Fruit fly (Drosophila melanogaster) whole organism, embryonic: ENCODE data around the gene Chd3.
A peak's percentile ranks its signal among the peaks of the same experiment; 100 is the strongest.

Source experiments
- Asciz ChIP-seq: fragments of 200-800 bp; sonication (Bioruptor generic); optimal IDR thresholded peaks from 2 replicates; lab custom pipeline; 2017; ENCODE audit warnings: missing biosample characterization, mild to moderate bottlenecking, missing genetic modification characterization, missing genetic modification reagents
- Atf-2 ChIP-seq: fragments of 200-800 bp; sonication (Bioruptor generic); optimal IDR thresholded peaks from 2 replicates; lab custom pipeline; 2016; ENCODE audit warnings: missing biosample characterization, missing genetic modification characterization
- Awh ChIP-seq: fragments of 200-800 bp; sonication (Bioruptor generic); IDR thresholded peaks from 2 replicates; pipeline ENCODE4, ENCODE4 v1.3.6; 2022; ENCODE audit warnings: missing biosample characterization, missing genetic modification characterization
- CG10267 ChIP-seq: fragments of 200-800 bp; sonication (Bioruptor generic); optimal IDR thresholded peaks from 2 replicates; lab custom pipeline; 2018; ENCODE audit warnings: missing biosample characterization, mild to moderate bottlenecking, missing genetic modification characterization, moderate library complexity
- CG11247 ChIP-seq: fragments of 200-800 bp; sonication (Bioruptor generic); IDR thresholded peaks from 2 replicates; pipeline ENCODE4 v1.3.6; 2022; ENCODE audit warnings: missing biosample characterization, missing genetic modification characterization
- CG11456 ChIP-seq: fragments of 200-800 bp; sonication (Bioruptor generic); IDR thresholded peaks from 3 replicates; pipeline ENCODE4 v1.3.6; 2022; ENCODE audit warnings: missing biosample characterization, missing genetic modification characterization
- CG12744 ChIP-seq: fragments of 200-800 bp; sonication (Bioruptor generic); optimal IDR thresholded peaks from 2 replicates; lab custom pipeline; 2016; ENCODE audit warnings: missing biosample characterization, missing genetic modification characterization
- CG14441 ChIP-seq: fragments of 200-800 bp; sonication (Bioruptor generic); IDR thresholded peaks from 2 replicates; pipeline ENCODE4 v1.3.6; 2022; ENCODE audit warnings: missing biosample characterization, missing genetic modification characterization
- CG14667 ChIP-seq: fragments of 200-800 bp; sonication (Bioruptor generic); IDR thresholded peaks from 2 replicates; pipeline ENCODE4 v1.3.6; 2022; ENCODE audit warnings: missing biosample characterization, missing genetic modification characterization
- CG14860 ChIP-seq: fragments of 200-800 bp; sonication (Bioruptor generic); IDR thresholded peaks from 3 replicates; pipeline ENCODE4 v1.3.6; 2022; ENCODE audit warnings: missing biosample characterization, missing genetic modification characterization; ENCODE audit not compliant: partially characterized antibody
- CG14965 ChIP-seq: fragments of 200-800 bp; sonication (Bioruptor generic); optimal IDR thresholded peaks from 2 replicates; lab custom pipeline; 2016; ENCODE audit warnings: missing biosample characterization, missing genetic modification characterization, borderline replicate concordance
- CG31224 ChIP-seq: fragments of 200-800 bp; sonication (Bioruptor generic); IDR thresholded peaks from 2 replicates; pipeline ENCODE4 v1.3.6; 2022; ENCODE audit warnings: missing biosample characterization, missing genetic modification characterization
- CG33213 ChIP-seq: fragments of 200-800 bp; sonication (Bioruptor generic); optimal IDR thresholded peaks from 3 replicates; lab custom pipeline; 2016; ENCODE audit warnings: missing biosample characterization, missing genetic modification characterization
- CG34224 ChIP-seq: fragments of 200-800 bp; sonication (Bioruptor generic); IDR thresholded peaks from 3 replicates; pipeline ENCODE4 v1.3.6; 2022; ENCODE audit warnings: missing biosample characterization, missing genetic modification characterization; ENCODE audit not compliant: partially characterized antibody
- CG3847 ChIP-seq: fragments of 200-800 bp; sonication (Bioruptor generic); IDR thresholded peaks from 2 replicates; pipeline ENCODE4 v1.3.6; 2022; ENCODE audit warnings: missing biosample characterization, missing genetic modification characterization
- CG6272 ChIP-seq: fragments of 200-800 bp; sonication (Bioruptor generic); IDR thresholded peaks from 2 replicates; pipeline ENCODE4 v1.3.6; 2022; ENCODE audit warnings: missing biosample characterization, missing genetic modification characterization
- CG7271 ChIP-seq: fragments of 200-800 bp; sonication (Bioruptor generic); optimal IDR thresholded peaks from 2 replicates; lab custom pipeline; 2018; ENCODE audit warnings: missing biosample characterization, mild to moderate bottlenecking, missing genetic modification characterization, moderate library complexity
- CG7928 ChIP-seq: fragments of 200-800 bp; sonication (Bioruptor generic); optimal IDR thresholded peaks from 2 replicates; lab custom pipeline; 2017; ENCODE audit warnings: missing biosample characterization, mild to moderate bottlenecking, missing genetic modification characterization
- CG7963 ChIP-seq: fragments of 200-800 bp; sonication (Bioruptor generic); IDR thresholded peaks from 3 replicates; pipeline ENCODE4 v1.3.6; 2022; ENCODE audit warnings: missing biosample characterization, missing genetic modification characterization; ENCODE audit not compliant: partially characterized antibody
- CG8281 ChIP-seq: fragments of 200-800 bp; sonication (Bioruptor generic); optimal IDR thresholded peaks from 2 replicates; lab custom pipeline; 2018; ENCODE audit warnings: missing biosample characterization, mild to moderate bottlenecking, missing genetic modification characterization, moderate library complexity
- CG8388 ChIP-seq: fragments of 200-800 bp; sonication (Bioruptor generic); optimal IDR thresholded peaks from 2 replicates; lab custom pipeline; 2019; ENCODE audit warnings: missing biosample characterization, mild to moderate bottlenecking, missing genetic modification characterization, moderate library complexity
- CG8944 ChIP-seq: fragments of 200-800 bp; sonication (Bioruptor generic); optimal IDR thresholded peaks from 3 replicates; lab custom pipeline; 2016; ENCODE audit warnings: missing biosample characterization, missing genetic modification characterization
- CG9215 ChIP-seq: fragments of 200-800 bp; sonication (Bioruptor generic); IDR thresholded peaks from 2 replicates; pipeline ENCODE4 v1.3.6; 2022; ENCODE audit warnings: missing biosample characterization, missing genetic modification characterization
- CG9437 ChIP-seq: fragments of 200-800 bp; sonication (Bioruptor generic); optimal IDR thresholded peaks from 2 replicates; lab custom pipeline; 2018; ENCODE audit warnings: missing biosample characterization, mild to moderate bottlenecking, missing genetic modification characterization
- CG9727 ChIP-seq: fragments of 200-800 bp; sonication (Bioruptor generic); optimal IDR thresholded peaks from 3 replicates; lab custom pipeline; 2017; ENCODE audit warnings: missing biosample characterization, mild to moderate bottlenecking, missing genetic modification characterization
- Dip3 ChIP-seq: fragments of 200-800 bp; sonication (Bioruptor generic); optimal IDR thresholded peaks from 3 replicates; lab custom pipeline; 2016; ENCODE audit warnings: missing biosample characterization, missing genetic modification characterization
- Elba2 ChIP-seq: fragments of 200-800 bp; sonication (Bioruptor generic); optimal IDR thresholded peaks from 3 replicates; lab custom pipeline; 2016; ENCODE audit warnings: missing biosample characterization, missing genetic modification characterization
- Mrtf ChIP-seq: fragments of 200-800 bp; sonication (Bioruptor generic); IDR thresholded peaks from 3 replicates; pipeline ENCODE4 v1.3.6; 2022; ENCODE audit warnings: missing biosample characterization, missing genetic modification characterization
- Myb ChIP-seq: fragments of 200-800 bp; sonication (Bioruptor generic); optimal IDR thresholded peaks from 2 replicates; lab custom pipeline; 2016; ENCODE audit warnings: missing biosample characterization, missing genetic modification characterization
- NC2β ChIP-seq: fragments of 200-800 bp; sonication (Bioruptor generic); optimal IDR thresholded peaks from 2 replicates; lab custom pipeline; 2016; ENCODE audit warnings: missing biosample characterization, missing genetic modification characterization
- NfI ChIP-seq: fragments of 200-800 bp; sonication (Bioruptor generic); optimal IDR thresholded peaks from 3 replicates; lab custom pipeline; 2018; ENCODE audit warnings: missing biosample characterization, mild to moderate bottlenecking, missing genetic modification characterization, moderate library complexity
- Pdp1 ChIP-seq, 2 experiments: fragments of 200-800 bp; sonication (Bioruptor generic); optimal IDR thresholded peaks; 3 replicates each; lab custom pipeline; 2016; ENCODE audit warnings: missing biosample characterization in 2 of 2, missing genetic modification characterization in 2 of 2, mild to moderate bottlenecking in 1 of 2, moderate library complexity in 1 of 2
- Ptx1 ChIP-seq: fragments of 200-800 bp; sonication (Bioruptor generic); IDR thresholded peaks from 2 replicates; pipeline ENCODE4 v1.3.6; 2022; ENCODE audit warnings: missing biosample characterization, missing genetic modification characterization
- Rx ChIP-seq: fragments of 200-800 bp; sonication (Bioruptor generic); IDR thresholded peaks from 2 replicates; pipeline ENCODE4 v1.3.6; 2022; ENCODE audit warnings: missing biosample characterization, missing genetic modification characterization
- Tbp ChIP-seq: fragments of >200 bp; optimal IDR thresholded peaks from 2 replicates; lab custom pipeline; 2018; ENCODE audit warnings: missing biosample characterization, missing genetic modification characterization
- Xbp1 ChIP-seq: fragments of 200-800 bp; sonication (Bioruptor generic); optimal IDR thresholded peaks from 3 replicates; lab custom pipeline; 2016; ENCODE audit warnings: missing biosample characterization, mild to moderate bottlenecking, missing genetic modification characterization
- amos ChIP-seq: fragments of 200-800 bp; sonication (Bioruptor generic); IDR thresholded peaks from 2 replicates; pipeline ENCODE4 v1.3.6; 2022; ENCODE audit warnings: missing biosample characterization, missing genetic modification characterization; ENCODE audit not compliant: partially characterized antibody
- ase ChIP-seq: fragments of 200-800 bp; sonication (Bioruptor generic); IDR thresholded peaks from 3 replicates; pipeline ENCODE4 v1.3.6; 2022; ENCODE audit warnings: missing biosample characterization, missing genetic modification characterization
- kah ChIP-seq: fragments of 200-800 bp; sonication (Bioruptor generic); optimal IDR thresholded peaks from 2 replicates; lab custom pipeline; 2018; ENCODE audit warnings: missing biosample characterization, mild to moderate bottlenecking, missing genetic modification characterization
- knrl ChIP-seq: fragments of 200-800 bp; sonication (Bioruptor generic); IDR thresholded peaks from 3 replicates; pipeline ENCODE4 v1.3.6; 2022; ENCODE audit warnings: missing biosample characterization, missing genetic modification characterization; ENCODE audit not compliant: partially characterized antibody
- lab ChIP-seq: fragments of 200-800 bp; sonication (Bioruptor generic); optimal IDR thresholded peaks from 3 replicates; lab custom pipeline; 2017; ENCODE audit warnings: missing biosample characterization, missing genetic modification characterization, mild to moderate bottlenecking, moderate library complexity, missing genetic modification reagents
- lmd ChIP-seq: fragments of 200-800 bp; sonication (Bioruptor generic); IDR thresholded peaks from 2 replicates; pipeline ENCODE4 v1.3.6; 2022; ENCODE audit warnings: missing biosample characterization, missing genetic modification characterization
- p53 ChIP-seq: fragments of 200-800 bp; sonication (Bioruptor generic); optimal IDR thresholded peaks from 2 replicates; lab custom pipeline; 2016; ENCODE audit warnings: missing biosample characterization, missing genetic modification characterization
- pb ChIP-seq: fragments of 200-800 bp; sonication (Bioruptor generic); optimal IDR thresholded peaks from 3 replicates; lab custom pipeline; 2016; ENCODE audit warnings: missing biosample characterization, missing genetic modification characterization
- phol ChIP-seq: fragments of 200-800 bp; sonication (Bioruptor generic); optimal IDR thresholded peaks from 3 replicates; lab custom pipeline; 2018; ENCODE audit warnings: missing biosample characterization, mild to moderate bottlenecking, missing genetic modification characterization, moderate library complexity
- pros ChIP-seq: fragments of 200-800 bp; sonication (Bioruptor generic); optimal IDR thresholded peaks from 3 replicates; lab custom pipeline; 2019; ENCODE audit warnings: missing biosample characterization, mild to moderate bottlenecking, missing genetic modification characterization, moderate library complexity
- sd ChIP-seq: fragments of 200-800 bp; sonication (Bioruptor generic); optimal IDR thresholded peaks from 3 replicates; lab custom pipeline; 2018; ENCODE audit warnings: missing biosample characterization, mild to moderate bottlenecking, missing genetic modification characterization, moderate library complexity
- sisA ChIP-seq: fragments of 200-800 bp; sonication (Bioruptor generic); IDR thresholded peaks from 2 replicates; pipeline ENCODE4 v1.3.6; 2022; ENCODE audit warnings: missing biosample characterization, missing genetic modification characterization
- ssp ChIP-seq: fragments of 200-800 bp; sonication (Bioruptor generic); IDR thresholded peaks from 2 replicates; pipeline ENCODE4 v1.3.6; 2022; ENCODE audit warnings: missing biosample characterization, missing genetic modification characterization
- yki ChIP-seq: fragments of >200 bp; optimal IDR thresholded peaks from 3 replicates; lab custom pipeline; 2018
- zen ChIP-seq: fragments of 200-800 bp; sonication (Bioruptor generic); optimal IDR thresholded peaks from 3 replicates; lab custom pipeline; 2018; ENCODE audit warnings: missing biosample characterization, mild to moderate bottlenecking, missing genetic modification characterization, moderate library complexity

Gene Chd3

DNA sequence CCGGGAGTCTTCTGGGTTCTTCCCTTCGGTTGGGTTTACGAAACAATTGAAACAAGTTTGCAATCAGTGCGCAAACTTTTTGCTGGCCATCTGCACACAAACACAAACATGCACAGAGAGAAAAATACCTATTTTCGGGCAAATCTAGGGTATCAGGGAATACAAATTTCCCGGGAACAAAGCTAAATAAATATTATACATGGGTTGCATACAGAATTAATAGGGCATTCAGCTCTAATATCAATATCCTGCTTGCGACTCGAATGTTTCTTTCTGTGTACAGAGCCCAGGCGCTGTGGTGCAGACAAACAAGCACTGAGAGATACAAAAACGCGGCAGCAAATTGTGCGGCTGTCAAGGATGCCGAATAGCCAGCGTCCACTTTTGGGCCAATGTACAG lies 2.9 kb upstream of the Chd3 start (continued):
- TF ChIP-seq NfI (GFP tag; lab: Kevin White, UChicago) (peak; percentile 16), CG33213 (GFP tag; lab: Kevin White, UChicago) (no peak), CG7963 (GFP tag; lab: Robert Waterston, UW) (no peak), Rx (GFP tag; lab: Robert Waterston, UW) (0 out of 2 replicates have a peak, but pooled peaks have one; percentile 3), ssp (GFP tag; lab: Robert Waterston, UW) (no peak), CG8944 (no peak), CG9727 (GFP tag; lab: Kevin White, UChicago) (no peak), CG14965 (no peak), CG8281 (no peak), Atf-2 (GFP tag; lab: Kevin White, UChicago) (no peak), CG34224 (GFP tag; lab: Robert Waterston, UW) (no peak), CG8388 (GFP tag; lab: Kevin White, UChicago) (no peak), zen (no peak), CG11247 (0 out of 2 replicates have a peak, but pooled peaks have one; percentile 40), Xbp1 (GFP tag; lab: Kevin White, UChicago) (peak; percentile 29), CG31224 (no peak), CG7928 (GFP tag; lab: Kevin White, UChicago) (no peak), Awh (GFP tag; lab: Robert Waterston, UW) (no peak), ase (GFP tag; lab: Robert Waterston, UW) (no peak), NC2β (GFP tag; lab: Kevin White, UChicago) (no peak), Tbp (GFP tag; lab: Kevin White, UChicago) (no peak), CG9437 (GFP tag; lab: Kevin White, UChicago) (no peak), phol (peak; percentile 22), pros (GFP tag; lab: Kevin White, UChicago) (no peak), knrl (GFP tag; lab: Robert Waterston, UW) (no peak), Pdp1 (GFP tag; optimal IDR thresholded peaks at IDR 0.05; lab: Kevin White, UChicago) (peak in 1 of 2 experiments; percentile 31), pb (no peak), CG9215 (GFP tag; lab: Robert Waterston, UW) (0 out of 2 replicates have a peak, but pooled peaks have one; percentile 20), lab (GFP tag; lab: Kevin White, UChicago) (peak; percentile 35), Asciz (GFP tag; lab: Kevin White, UChicago) (no peak), CG6272 (no peak; the same call in 1 of the 2 replicates), sd (tag; lab: Kevin White, UChicago) (no peak), CG3847 (GFP tag; lab: Robert Waterston, UW) (0 out of 2 replicates have a peak, but pooled peaks have one; percentile 21), amos (GFP tag; lab: Robert Waterston, UW) (no peak), sisA (GFP tag; lab: Robert Waterston, UW) (peak; percentile 39; the same call in 1 of the 2 replicates), CG14441 (GFP tag; lab: Robert Waterston, UW) (no peak), kah (GFP tag; lab: Kevin White, UChicago) (no peak), yki (lab: Kevin White, UChicago) (no peak), CG10267 (tag; lab: Kevin White, UChicago) (no peak), CG12744 (no peak), CG11456 (0 out of 3 replicates have a peak, but pooled peaks have one; percentile 6), Elba2 (no peak), CG14667 (GFP tag; lab: Robert Waterston, UW) (peak; percentile 14; the same call in 1 of the 2 replicates), Ptx1 (GFP tag; lab: Robert Waterston, UW) (peak; percentile 40; the same call in 1 of the 2 replicates), Dip3 (GFP tag; lab: Kevin White, UChicago) (no peak), CG14860 (GFP tag; lab: Robert Waterston, UW) (no peak), lmd (GFP tag; lab: Robert Waterston, UW) (0 out of 2 replicates have a peak, but pooled peaks have one; percentile 35), CG7271 (tag; lab: Kevin White, UChicago) (no peak), Mrtf (peak; percentile 33; the same call in 1 of the 3 replicates), Myb (GFP tag; lab: Kevin White, UChicago) (no peak), p53 (GFP tag; lab: Kevin White, UChicago) (no peak)
